Fruit fly (Drosophila melanogaster): ENCODE measurements around the gene Svil.
A peak's percentile ranks its signal among the peaks of the same experiment; 100 is the strongest.

dm6 chr3L:2480470-2480869 is 103.0 kb downstream of the Svil start:
- TF ChIP-seq CG6808 (GFP tag; optimal IDR thresholded peaks at IDR 0.05) (no peak), CG10669 (GFP tag; optimal IDR thresholded peaks at IDR 0.05) (no peak), lz (GFP tag; optimal IDR thresholded peaks at IDR 0.05) (no peak), pdm3 (GFP tag; optimal IDR thresholded peaks at IDR 0.05) (no peak), Blimp-1 (GFP tag; optimal IDR thresholded peaks at IDR 0.05) (no peak), salr (GFP tag; optimal IDR thresholded peaks at IDR 0.05) (no peak), CG11902 (GFP tag; optimal IDR thresholded peaks at IDR 0.05) (no peak), Ets96B (tag; optimal IDR thresholded peaks at IDR 0.05) (peak; percentile 0), Hr4 (GFP tag; optimal IDR thresholded peaks at IDR 0.05) (no peak), CG7368 (GFP tag; optimal IDR thresholded peaks at IDR 0.05) (peak; percentile 3), svp (GFP tag) (peak; percentile 51)
